Fruit fly (Drosophila melanogaster) whole organism, prepupa: ENCODE data around the gene Nt5b.

Experiments
- CG10669 ChIP-seq: fragments of 200-800 bp; sonication (Bioruptor generic); optimal IDR thresholded peaks from 3 replicates; lab custom pipeline; 2018; ENCODE audit warnings: missing biosample characterization, mild to moderate bottlenecking, missing genetic modification characterization, moderate library complexity
- CG4318 ChIP-seq: fragments of 200-800 bp; sonication (Bioruptor generic); optimal IDR thresholded peaks from 3 replicates; lab custom pipeline; 2017; ENCODE audit warnings: missing biosample characterization, mild to moderate bottlenecking, missing genetic modification characterization
- CG6854 ChIP-seq: fragments of 200-800 bp; sonication (Bioruptor generic); optimal IDR thresholded peaks from 2 replicates; lab custom pipeline; 2017; ENCODE audit warnings: missing biosample characterization, mild to moderate bottlenecking, missing genetic modification characterization
- Ets21C ChIP-seq: fragments of 200-800 bp; sonication (Bioruptor generic); optimal IDR thresholded peaks from 3 replicates; lab custom pipeline; 2016; ENCODE audit warnings: missing biosample characterization, missing genetic modification characterization
- Hr39 ChIP-seq: fragments of 200-800 bp; sonication (Bioruptor generic); optimal IDR thresholded peaks from 2 replicates; lab custom pipeline; 2016; ENCODE audit warnings: missing biosample characterization, missing genetic modification characterization
- OdsH ChIP-seq: fragments of 200-800 bp; sonication (Bioruptor generic); optimal IDR thresholded peaks from 3 replicates; lab custom pipeline; 2016; ENCODE audit warnings: missing biosample characterization, missing genetic modification characterization
- achi ChIP-seq: fragments of 200-800 bp; sonication (Bioruptor generic); optimal IDR thresholded peaks from 3 replicates; lab custom pipeline; 2016; ENCODE audit warnings: missing biosample characterization, missing genetic modification characterization
- eg ChIP-seq: fragments of 200-800 bp; sonication (Bioruptor generic); IDR thresholded peaks from 3 replicates; pipeline ENCODE4 v1.3.6; 2022; ENCODE audit warnings: missing biosample characterization, missing genetic modification characterization
- fd85E ChIP-seq: fragments of 200-800 bp; sonication (Bioruptor generic); optimal IDR thresholded peaks from 3 replicates; lab custom pipeline; 2016; ENCODE audit warnings: missing biosample characterization, missing genetic modification characterization
- net ChIP-seq: fragments of 200-800 bp; sonication (Bioruptor generic); optimal IDR thresholded peaks from 3 replicates; lab custom pipeline; 2016; ENCODE audit warnings: missing biosample characterization, missing genetic modification characterization
- spab ChIP-seq: fragments of 200-800 bp; sonication (Bioruptor generic); optimal IDR thresholded peaks from 2 replicates; lab custom pipeline; 2017; ENCODE audit warnings: missing biosample characterization, mild to moderate bottlenecking, missing genetic modification characterization, missing genetic modification reagents
- vri ChIP-seq: fragments of 200-800 bp; sonication (Bioruptor generic); optimal IDR thresholded peaks from 3 replicates; lab custom pipeline; 2016; ENCODE audit warnings: missing biosample characterization, mild to moderate bottlenecking, missing genetic modification characterization

dm6 chrX:18405567-18406059 lies 4.3 kb downstream of the Nt5b start:
- TF ChIP-seq CG6854 (GFP tag; lab: Kevin White, UChicago) (no peak), eg (peak; percentile 66), fd85E (GFP tag; lab: Kevin White, UChicago) (no peak), net (GFP tag; lab: Kevin White, UChicago) (peak; percentile 45), vri (GFP tag; lab: Kevin White, UChicago) (no peak), Ets21C (GFP tag; lab: Kevin White, UChicago) (no peak), CG10669 (GFP tag; lab: Kevin White, UChicago) (peak; percentile 9), achi (GFP tag; lab: Kevin White, UChicago) (peak; percentile 26), spab (peak; percentile 5), Hr39 (GFP tag; lab: Kevin White, UChicago) (peak; percentile 3), OdsH (GFP tag; lab: Kevin White, UChicago) (peak; percentile 48), CG4318 (GFP tag; lab: Kevin White, UChicago) (peak; percentile 78)
